Fruit fly (Drosophila melanogaster) whole organism, embryonic: ENCODE data around the gene CG5921.

Source experiments
- Atf3 ChIP-seq: fragments of 200-800 bp; sonication (Bioruptor generic); optimal IDR thresholded peaks from 3 replicates; lab custom pipeline; 2016; ENCODE audit warnings: missing biosample characterization, missing genetic modification characterization
- CG1024 ChIP-seq: fragments of 200-800 bp; sonication (Bioruptor generic); IDR thresholded peaks from 2 replicates; pipeline ENCODE4 v1.3.6; 2022; ENCODE audit warnings: missing biosample characterization, missing genetic modification characterization
- CG10959 ChIP-seq: fragments of 200-800 bp; sonication (Bioruptor generic); IDR thresholded peaks from 2 replicates; pipeline ENCODE4 v1.3.6; 2022; ENCODE audit warnings: missing biosample characterization, missing genetic modification characterization
- CG11504 ChIP-seq: fragments of 200-800 bp; sonication (Bioruptor generic); optimal IDR thresholded peaks from 3 replicates; lab custom pipeline; 2019; ENCODE audit warnings: missing biosample characterization, mild to moderate bottlenecking, missing genetic modification characterization, moderate library complexity
- CG12104 ChIP-seq: fragments of 200-800 bp; sonication (Bioruptor generic); optimal IDR thresholded peaks from 3 replicates; lab custom pipeline; 2016; ENCODE audit warnings: missing biosample characterization, missing genetic modification characterization
- CG12744 ChIP-seq: fragments of 200-800 bp; sonication (Bioruptor generic); optimal IDR thresholded peaks from 2 replicates; lab custom pipeline; 2016; ENCODE audit warnings: missing biosample characterization, missing genetic modification characterization
- CG13894 ChIP-seq: fragments of 200-800 bp; sonication (Bioruptor generic); optimal IDR thresholded peaks from 3 replicates; lab custom pipeline; 2018; ENCODE audit warnings: missing biosample characterization, mild to moderate bottlenecking, missing genetic modification characterization, moderate library complexity
- CG17568 ChIP-seq: fragments of 200-800 bp; sonication (Bioruptor generic); optimal IDR thresholded peaks from 2 replicates; lab custom pipeline; 2018; ENCODE audit warnings: missing biosample characterization, mild to moderate bottlenecking, missing genetic modification characterization, moderate library complexity
- CG18764 ChIP-seq: fragments of 200-800 bp; sonication (Bioruptor generic); optimal IDR thresholded peaks from 3 replicates; lab custom pipeline; 2016; ENCODE audit warnings: missing biosample characterization, missing genetic modification characterization
- CG2116 ChIP-seq: fragments of 200-800 bp; sonication (Bioruptor generic); optimal IDR thresholded peaks from 3 replicates; lab custom pipeline; 2018; ENCODE audit warnings: missing biosample characterization, mild to moderate bottlenecking, missing genetic modification characterization
- CG2889 ChIP-seq: fragments of 200-800 bp; sonication (Bioruptor generic); IDR thresholded peaks from 3 replicates; pipeline ENCODE4 v1.3.6; 2022; ENCODE audit warnings: missing biosample characterization, missing genetic modification characterization
- CG3065 ChIP-seq: fragments of 200-800 bp; sonication (Bioruptor generic); optimal IDR thresholded peaks from 2 replicates; lab custom pipeline; 2016; ENCODE audit warnings: missing biosample characterization, missing genetic modification characterization
- CG31365 ChIP-seq: fragments of 200-800 bp; sonication (Bioruptor generic); optimal IDR thresholded peaks from 2 replicates; lab custom pipeline; 2018; ENCODE audit warnings: missing biosample characterization, mild to moderate bottlenecking, missing genetic modification characterization
- CG33557 ChIP-seq: fragments of 200-800 bp; sonication (Bioruptor generic); optimal IDR thresholded peaks from 2 replicates; lab custom pipeline; 2019; ENCODE audit warnings: missing biosample characterization, mild to moderate bottlenecking, missing genetic modification characterization, moderate library complexity
- CG34376 ChIP-seq: fragments of 200-800 bp; sonication (Bioruptor generic); optimal IDR thresholded peaks from 2 replicates; lab custom pipeline; 2018; ENCODE audit warnings: missing biosample characterization, mild to moderate bottlenecking, missing genetic modification characterization
- CG3838 ChIP-seq: fragments of 200-800 bp; sonication (Bioruptor generic); optimal IDR thresholded peaks from 3 replicates; lab custom pipeline; 2016; ENCODE audit warnings: missing biosample characterization, missing genetic modification characterization
- CG3847 ChIP-seq: fragments of 200-800 bp; sonication (Bioruptor generic); IDR thresholded peaks from 2 replicates; pipeline ENCODE4 v1.3.6; 2022; ENCODE audit warnings: missing biosample characterization, missing genetic modification characterization
- CG4328 ChIP-seq: fragments of 200-800 bp; sonication (Bioruptor generic); optimal IDR thresholded peaks from 3 replicates; lab custom pipeline; 2017; ENCODE audit warnings: missing biosample characterization, missing genetic modification reagents, missing genetic modification characterization
- CG7839 ChIP-seq: fragments of 200-800 bp; sonication (Bioruptor generic); optimal IDR thresholded peaks from 3 replicates; lab custom pipeline; 2018; ENCODE audit warnings: missing biosample characterization, mild to moderate bottlenecking, missing genetic modification characterization, moderate library complexity
- CG7987 ChIP-seq: fragments of 200-800 bp; sonication (Bioruptor generic); optimal IDR thresholded peaks from 2 replicates; lab custom pipeline; 2018; ENCODE audit warnings: missing biosample characterization, mild to moderate bottlenecking, missing genetic modification characterization, moderate library complexity
- CG9797 ChIP-seq: fragments of 200-800 bp; sonication (Bioruptor generic); optimal IDR thresholded peaks from 3 replicates; lab custom pipeline; 2018; ENCODE audit warnings: missing biosample characterization, mild to moderate bottlenecking, missing genetic modification characterization
- CTCF ChIP-seq: fragments of 200-800 bp; sonication (Bioruptor generic); optimal IDR thresholded peaks from 2 replicates; lab custom pipeline; 2017; ENCODE audit warnings: missing biosample characterization, mild to moderate bottlenecking, missing genetic modification characterization, moderate library complexity
- Camta ChIP-seq: fragments of 200-800 bp; sonication (Bioruptor generic); optimal IDR thresholded peaks from 2 replicates; lab custom pipeline; 2016; ENCODE audit warnings: missing biosample characterization, missing genetic modification characterization
- Dfd ChIP-seq, 2 experiments: fragments of >200 bp; optimal IDR thresholded peaks; 2 replicates each; lab custom pipeline; 2017; ENCODE audit warnings: missing biosample characterization in 2 of 2, missing genetic modification characterization in 2 of 2
- Dip2 ChIP-seq: fragments of 200-800 bp; sonication (Bioruptor generic); IDR thresholded peaks from 2 replicates; pipeline ENCODE4 v1.3.6; 2022; ENCODE audit warnings: missing biosample characterization, missing genetic modification characterization
- GATAe ChIP-seq: fragments of 200-800 bp; sonication (Bioruptor generic); conservative IDR thresholded peaks from 2 replicates; pipeline ENCODE4 v1.3.6; 2022; ENCODE audit warnings: missing biosample characterization, missing genetic modification characterization
- Mrtf ChIP-seq: fragments of 200-800 bp; sonication (Bioruptor generic); IDR thresholded peaks from 3 replicates; pipeline ENCODE4 v1.3.6; 2022; ENCODE audit warnings: missing biosample characterization, missing genetic modification characterization
- Nf-YB ChIP-seq: fragments of 200-800 bp; sonication (Bioruptor generic); optimal IDR thresholded peaks from 3 replicates; lab custom pipeline; 2019; ENCODE audit warnings: missing biosample characterization, mild to moderate bottlenecking, missing genetic modification characterization, moderate library complexity
- NfI ChIP-seq: fragments of 200-800 bp; sonication (Bioruptor generic); optimal IDR thresholded peaks from 3 replicates; lab custom pipeline; 2018; ENCODE audit warnings: missing biosample characterization, mild to moderate bottlenecking, missing genetic modification characterization, moderate library complexity
- Optix ChIP-seq: fragments of 200-800 bp; sonication (Bioruptor generic); IDR thresholded peaks from 3 replicates; pipeline ENCODE4 v1.3.6; 2022; ENCODE audit warnings: missing biosample characterization, missing genetic modification characterization
- Ssrp ChIP-seq: fragments of 200-800 bp; sonication (Bioruptor generic); optimal IDR thresholded peaks from 2 replicates; lab custom pipeline; 2018; ENCODE audit warnings: missing biosample characterization, mild to moderate bottlenecking, missing genetic modification characterization, moderate library complexity
- YL-1 ChIP-seq: fragments of 200-800 bp; sonication (Bioruptor generic); optimal IDR thresholded peaks from 3 replicates; lab custom pipeline; 2017; ENCODE audit warnings: missing biosample characterization, mild to moderate bottlenecking, missing genetic modification characterization
- ab ChIP-seq: fragments of 200-800 bp; sonication (Bioruptor generic); optimal IDR thresholded peaks from 2 replicates; lab custom pipeline; 2016; ENCODE audit warnings: missing biosample characterization, missing genetic modification characterization
- bowl ChIP-seq: fragments of 200-800 bp; sonication (Bioruptor generic); IDR thresholded peaks from 2 replicates; pipeline ENCODE4 v1.3.6; 2022; ENCODE audit warnings: missing biosample characterization, missing genetic modification characterization
- cg ChIP-seq: fragments of 200-800 bp; sonication (Bioruptor generic); optimal IDR thresholded peaks from 3 replicates; lab custom pipeline; 2019; ENCODE audit warnings: missing biosample characterization, mild to moderate bottlenecking, missing genetic modification characterization, moderate library complexity
- dimm ChIP-seq: fragments of 200-800 bp; sonication (Bioruptor generic); IDR thresholded peaks from 2 replicates; pipeline ENCODE4 v1.3.6; 2022; ENCODE audit warnings: missing biosample characterization, missing genetic modification characterization
- gcm ChIP-seq: fragments of 200-800 bp; sonication (Bioruptor generic); optimal IDR thresholded peaks from 2 replicates; lab custom pipeline; 2019; ENCODE audit warnings: missing biosample characterization, mild to moderate bottlenecking, missing genetic modification characterization, moderate library complexity
- grau ChIP-seq: fragments of 200-800 bp; optimal IDR thresholded peaks from 3 replicates; lab custom pipeline; 2019; ENCODE audit warnings: missing biosample characterization, mild to moderate bottlenecking, missing genetic modification characterization, moderate library complexity
- jigr1 ChIP-seq: fragments of 200-800 bp; sonication (Bioruptor generic); IDR thresholded peaks from 3 replicates; pipeline ENCODE4 v1.3.6; 2022; ENCODE audit warnings: missing biosample characterization, missing genetic modification characterization
- knrl ChIP-seq: fragments of 200-800 bp; sonication (Bioruptor generic); IDR thresholded peaks from 3 replicates; pipeline ENCODE4 v1.3.6; 2022; ENCODE audit warnings: missing biosample characterization, missing genetic modification characterization; ENCODE audit not compliant: partially characterized antibody
- nom ChIP-seq: fragments of 200-800 bp; sonication (Bioruptor generic); optimal IDR thresholded peaks from 2 replicates; lab custom pipeline; 2017; ENCODE audit warnings: missing biosample characterization, missing genetic modification characterization, mild to moderate bottlenecking, moderate library complexity, missing genetic modification reagents
- pfk ChIP-seq: fragments of 200-800 bp; sonication (Bioruptor generic); optimal IDR thresholded peaks from 2 replicates; lab custom pipeline; 2018; ENCODE audit warnings: missing biosample characterization, mild to moderate bottlenecking, missing genetic modification characterization, moderate library complexity
- rib ChIP-seq: fragments of 200-800 bp; sonication (Bioruptor generic); IDR thresholded peaks from 2 replicates; pipeline ENCODE4 v1.3.6; 2022; ENCODE audit warnings: missing biosample characterization, missing genetic modification characterization
- sens ChIP-seq: fragments of 200-800 bp; sonication (Bioruptor generic); peaks from one replicate; lab custom pipeline; 2016; ENCODE audit warnings: missing biosample characterization, missing genetic modification characterization
- sens-2 ChIP-seq: fragments of 200-800 bp; sonication (Bioruptor generic); IDR thresholded peaks from 2 replicates; pipeline ENCODE4 v1.3.6; 2022; ENCODE audit warnings: missing biosample characterization, missing genetic modification characterization
- seq ChIP-seq: fragments of 200-800 bp; sonication (Bioruptor generic); IDR thresholded peaks from 2 replicates; pipeline ENCODE4 v1.3.6; 2022; ENCODE audit warnings: missing biosample characterization, missing genetic modification characterization
- shn ChIP-seq: fragments of 200-800 bp; sonication (Bioruptor generic); optimal IDR thresholded peaks from 3 replicates; lab custom pipeline; 2016; ENCODE audit warnings: missing biosample characterization, missing genetic modification characterization
- sima ChIP-seq: fragments of 200-800 bp; sonication (Bioruptor generic); optimal IDR thresholded peaks from 2 replicates; lab custom pipeline; 2016; ENCODE audit warnings: missing biosample characterization, missing genetic modification characterization
- stwl ChIP-seq: fragments of 200-800 bp; sonication (Bioruptor generic); optimal IDR thresholded peaks from 3 replicates; lab custom pipeline; 2018; ENCODE audit warnings: missing biosample characterization, mild to moderate bottlenecking, missing genetic modification characterization, moderate library complexity
- toy ChIP-seq: fragments of 200-800 bp; sonication (Bioruptor generic); IDR thresholded peaks from 2 replicates; pipeline ENCODE4 v1.3.6; 2022; ENCODE audit warnings: missing biosample characterization, missing genetic modification characterization
- zfh2 ChIP-seq: fragments of 200-800 bp; sonication (Bioruptor generic); optimal IDR thresholded peaks from 2 replicates; lab custom pipeline; 2016; ENCODE audit warnings: missing biosample characterization, missing genetic modification characterization

Gene CG5921

DNA sequence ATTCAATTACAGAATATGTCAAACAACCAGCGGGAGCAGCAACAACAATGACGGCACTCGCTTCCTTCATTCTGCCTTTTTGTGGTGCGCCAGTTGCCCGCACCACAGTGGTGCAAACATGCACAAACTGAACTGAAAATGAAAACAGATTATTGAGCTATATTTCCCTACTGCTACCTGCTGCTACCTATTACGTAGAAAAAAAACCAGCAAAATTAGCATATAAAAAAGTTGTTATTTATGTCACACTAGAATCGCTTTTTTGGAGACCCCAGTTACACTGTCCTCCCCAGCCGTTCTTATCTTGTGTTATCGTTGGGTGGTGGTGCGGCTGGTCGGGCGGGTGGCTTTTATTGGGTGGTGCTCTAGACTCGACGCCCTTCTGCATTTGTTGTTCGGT lies 47.0 kb downstream of the CG5921 start (continued):
- TF ChIP-seq CG13894 (tag; lab: Kevin White, UChicago) = peak; percentile 38
- no peak for TF ChIP-seq CG4328 (GFP tag; lab: Kevin White, UChicago)
- peak; percentile 72 for TF ChIP-seq Ssrp (tag; lab: Kevin White, UChicago)
- TF ChIP-seq CG3065 = peak; percentile 34
- TF ChIP-seq CG11504 (tag; lab: Kevin White, UChicago) = peak; percentile 86
- TF ChIP-seq NfI (GFP tag; lab: Kevin White, UChicago) = peak; percentile 72
- peak; percentile 72 for TF ChIP-seq CG1024
- peak; percentile 93 for TF ChIP-seq Optix (GFP tag; lab: Robert Waterston, UW)
- TF ChIP-seq zfh2 (GFP tag; lab: Kevin White, UChicago) = peak; percentile 59
- peak; percentile 72 for TF ChIP-seq CG18764
- peak; percentile 90 for TF ChIP-seq Mrtf (GFP tag; lab: Robert Waterston, UW)
- peak; percentile 85 for TF ChIP-seq GATAe

DNA sequence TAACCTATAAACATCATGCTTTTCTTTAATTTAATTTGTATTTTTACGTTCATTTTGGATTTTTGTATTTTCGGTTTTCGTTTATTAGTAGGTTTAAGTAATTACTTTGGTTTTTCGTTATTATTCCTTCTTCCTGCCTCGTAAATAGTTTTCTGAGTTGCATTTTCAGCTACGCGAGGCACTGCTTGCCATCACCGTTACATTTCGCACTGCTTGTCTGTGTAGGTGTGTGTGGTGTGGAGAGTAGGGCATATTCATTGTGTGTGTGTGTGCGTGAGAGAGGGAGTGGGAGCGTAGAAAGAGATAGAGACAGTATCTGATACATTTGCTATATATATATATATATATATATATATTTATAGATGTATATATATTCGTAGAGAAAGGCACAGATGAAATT lies 54.1 kb downstream of the CG5921 start:
- TF ChIP-seq CG18764 (no peak), rib (GFP tag; lab: Robert Waterston, UW) (no peak), CG10959 (GFP tag; lab: Robert Waterston, UW) (no peak), gcm (GFP tag; lab: Kevin White, UChicago) (no peak), pfk (GFP tag; lab: Kevin White, UChicago) (no peak), stwl (tag; lab: Kevin White, UChicago) (peak; percentile 63), CG17568 (GFP tag; lab: Kevin White, UChicago) (no peak), CG12744 (GFP tag; lab: Kevin White, UChicago) (no peak), grau (tag; lab: Kevin White, UChicago) (no peak), CG2116 (peak; percentile 43), Camta (GFP tag; lab: Kevin White, UChicago) (no peak), CG7839 (tag; lab: Kevin White, UChicago) (no peak), CG2889 (no peak), cg (GFP tag; lab: Kevin White, UChicago) (peak; percentile 58), Dip2 (GFP tag; lab: Robert Waterston, UW) (no peak), sens (no peak), CG3838 (no peak), CG34376 (no peak), CG31365 (peak; percentile 93), Nf-YB (GFP tag; lab: Kevin White, UChicago) (no peak), YL-1 (GFP tag; lab: Kevin White, UChicago) (no peak), dimm (GFP tag; lab: Robert Waterston, UW) (no peak), toy (GFP tag; lab: Robert Waterston, UW) (no peak), Atf3 (GFP tag; lab: Kevin White, UChicago) (no peak), CG7987 (GFP tag; lab: Kevin White, UChicago) (no peak), CG12104 (no peak), sens-2 (GFP tag; lab: Robert Waterston, UW) (no peak), CG3847 (GFP tag; lab: Robert Waterston, UW) (no peak), CTCF (GFP tag; lab: Kevin White, UChicago) (peak; percentile 57), seq (GFP tag; lab: Robert Waterston, UW) (no peak), CG33557 (no peak), Ssrp (tag; lab: Kevin White, UChicago) (no peak), nom (GFP tag; lab: Kevin White, UChicago) (no peak), jigr1 (GFP tag; lab: Robert Waterston, UW) (no peak), CG9797 (GFP tag; lab: Kevin White, UChicago) (no peak), shn (GFP tag; lab: Kevin White, UChicago) (no peak), Dfd (GFP tag; optimal IDR thresholded peaks at IDR 0.05; lab: Kevin White, UChicago) (peak in 1 of 2 experiments; percentile 18), ab (GFP tag; lab: Kevin White, UChicago) (no peak), bowl (GFP tag; lab: Robert Waterston, UW) (no peak), knrl (GFP tag; lab: Robert Waterston, UW) (no peak), sima (GFP tag; lab: Kevin White, UChicago) (no peak)
- TF ChIP-seq, all 482 proteins: peak for 6
